Worm (Caenorhabditis elegans): ENCODE results near the gene Y39E4B.13.

Gene Y39E4B.13

DNA sequence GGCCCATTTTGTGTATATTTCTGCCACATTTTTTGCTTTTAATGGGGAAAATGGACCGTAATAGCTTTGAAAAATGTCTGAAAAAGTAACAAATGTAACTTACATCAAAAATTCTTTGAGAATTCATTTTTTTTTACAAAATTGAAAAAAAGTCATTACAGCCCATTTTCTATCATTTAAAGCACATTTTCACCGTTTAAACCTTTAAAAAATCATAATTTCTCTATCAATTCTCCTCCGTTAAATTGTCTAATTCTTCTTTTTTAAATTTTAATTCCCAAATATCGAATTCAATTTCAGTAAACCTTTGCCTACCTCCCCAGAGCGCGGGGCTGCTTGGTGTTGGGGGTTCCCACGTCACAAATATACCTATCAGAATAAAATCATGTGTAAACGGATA, 16.4 kb downstream of the Y39E4B.13 start, which contains the start of gene dhhc-8:
Gene dhhc-8, plus strand, starts transcription at position 301 of the 400 bp plus-strand sequence.
- TF ChIP-seq mdl-1 (tag; optimal IDR thresholded peaks at IDR 0.05) (no peak), egl-27 (tag; optimal IDR thresholded peaks at IDR 0.05) (no peak), unc-39 (tag; optimal IDR thresholded peaks at IDR 0.05) (no peak), snpc-4 (tag; optimal IDR thresholded peaks at IDR 0.05) (no peak), pqm-1 (tag; optimal IDR thresholded peaks at IDR 0.05) (no peak), ztf-4 (tag; optimal IDR thresholded peaks at IDR 0.05) (no peak), lin-39 (tag; optimal IDR thresholded peaks at IDR 0.05) (no peak), jun-1 (tag; optimal IDR thresholded peaks at IDR 0.05) (no peak)

DNA sequence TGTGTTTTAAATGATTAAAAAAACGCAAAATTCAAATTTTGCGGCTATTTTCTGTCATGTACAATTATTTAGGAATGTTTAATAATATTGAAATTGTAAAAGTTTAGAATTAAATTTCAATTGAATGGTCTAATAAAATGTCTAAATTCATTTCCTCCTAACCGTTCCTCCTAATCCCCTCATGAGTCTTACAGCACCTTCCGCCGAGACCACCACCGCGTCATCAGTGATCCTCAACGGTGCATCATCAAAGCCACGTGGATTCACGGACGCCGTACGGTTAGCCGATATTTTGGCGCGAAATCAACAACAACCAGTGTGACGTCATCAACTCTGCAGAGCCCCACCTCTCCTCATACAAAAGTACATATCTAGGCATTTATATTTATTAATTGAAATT, 27.5 kb downstream of the Y39E4B.13 start:
- TF ChIP-seq egl-27 (tag; optimal IDR thresholded peaks at IDR 0.05) = no peak
- no peak for TF ChIP-seq mml-1 (tag; optimal IDR thresholded peaks at IDR 0.05)
- TF ChIP-seq ceh-28 (tag; optimal IDR thresholded peaks at IDR 0.05) = no peak
- TF ChIP-seq fkh-2 (tag; optimal IDR thresholded peaks at IDR 0.05) = no peak
- no peak for TF ChIP-seq nhr-76 (tag; optimal IDR thresholded peaks at IDR 0.05)
- no peak for TF ChIP-seq elt-3 (tag; optimal IDR thresholded peaks at IDR 0.05)
- no peak for TF ChIP-seq ceh-9 (tag; optimal IDR thresholded peaks at IDR 0.05)
- no peak for TF ChIP-seq eor-1 (tag; optimal IDR thresholded peaks at IDR 0.05)
- no peak for TF ChIP-seq nhr-237 (tag; optimal IDR thresholded peaks at IDR 0.05)
- TF ChIP-seq jun-1 (tag; optimal IDR thresholded peaks at IDR 0.05) = no peak
- TF ChIP-seq ama-1 (optimal IDR thresholded peaks at IDR 0.05) = no peak
- TF ChIP-seq ztf-4 (tag; optimal IDR thresholded peaks at IDR 0.05) = no peak
- TF ChIP-seq hmg-11 (tag; optimal IDR thresholded peaks at IDR 0.05) = no peak

DNA sequence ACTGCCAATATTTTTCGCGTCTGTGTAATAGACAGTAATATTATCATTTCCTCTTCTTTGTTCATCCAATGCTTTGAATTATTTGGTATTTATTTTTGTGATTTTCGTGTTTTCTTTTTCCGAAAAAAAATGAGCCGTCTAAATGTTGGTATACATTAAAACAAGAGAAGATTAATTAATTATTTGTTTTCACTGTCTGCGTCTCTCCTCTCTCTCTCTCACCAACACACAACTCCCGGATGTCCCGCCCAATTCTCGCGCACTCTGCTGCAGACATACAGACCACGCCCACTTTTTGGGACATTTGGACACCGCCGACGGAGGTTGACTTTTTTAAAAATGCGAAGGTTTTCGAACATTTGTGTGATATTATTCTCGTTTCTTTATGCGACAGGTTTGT, 28.6 kb downstream of the Y39E4B.13 start, which contains the start of gene zig-8:
Gene zig-8, plus strand, starts transcription at position 301 of the 400 bp plus-strand sequence.
- TF ChIP-seq nfya-1 (tag; optimal IDR thresholded peaks at IDR 0.05; ENCODE audit: insufficient read depth) = peak; percentile 33
- no peak for TF ChIP-seq ztf-4 (tag; optimal IDR thresholded peaks at IDR 0.05)

DNA sequence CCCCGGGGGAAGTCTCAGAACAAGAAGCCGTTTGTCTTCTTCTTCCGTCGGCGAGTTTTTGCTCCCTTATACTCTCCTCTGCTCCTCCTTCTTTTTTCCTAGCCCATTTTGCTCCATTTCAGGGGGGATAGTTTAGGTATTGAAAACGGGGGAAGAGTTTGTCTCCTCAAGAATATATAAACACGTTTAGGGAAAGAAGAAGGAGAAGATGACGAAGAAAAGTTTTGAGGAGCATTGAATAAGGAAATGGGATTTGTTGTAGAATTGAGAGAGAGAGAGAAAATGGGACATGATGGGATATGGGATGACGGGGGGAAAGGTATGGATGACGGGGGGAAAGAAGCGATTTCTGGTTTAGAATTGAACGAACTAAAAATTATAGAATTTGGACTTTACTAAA, 32.5 kb downstream of the Y39E4B.13 start:
- peak; percentile 69 for TF ChIP-seq fkh-10 (GFP tag; optimal IDR thresholded peaks at IDR 0.05)
- TF ChIP-seq nfya-1 (tag; optimal IDR thresholded peaks at IDR 0.05; ENCODE audit: insufficient read depth) = peak; percentile 5
- no peak for TF ChIP-seq ztf-11 (tag; optimal IDR thresholded peaks at IDR 0.05)
- no peak for TF ChIP-seq sea-2 (GFP tag; optimal IDR thresholded peaks at IDR 0.05)

DNA sequence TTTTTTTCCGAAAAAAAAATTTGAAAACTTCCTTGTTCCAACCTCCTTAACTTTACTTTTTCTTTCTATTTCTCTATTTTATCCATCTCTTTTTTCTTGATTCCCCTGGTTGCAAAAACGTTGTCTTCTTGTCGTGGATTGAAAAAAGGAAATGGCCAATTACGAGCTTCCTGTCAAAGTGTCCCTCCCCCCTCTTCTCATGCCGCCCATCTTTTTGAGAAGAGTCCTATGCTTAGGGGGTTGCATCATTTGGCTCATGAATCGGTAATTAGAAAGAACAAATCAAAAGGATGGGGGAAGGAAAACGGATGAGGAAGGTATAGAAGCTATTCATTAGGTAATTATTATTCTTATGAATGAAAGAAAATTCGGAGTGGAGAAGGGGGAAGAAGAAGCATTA, 36.2 kb downstream of the Y39E4B.13 start:
- TF ChIP-seq nfya-1 (tag; optimal IDR thresholded peaks at IDR 0.05; ENCODE audit: insufficient read depth) (peak; percentile 21), fos-1 (tag; optimal IDR thresholded peaks at IDR 0.05) (no peak)

DNA sequence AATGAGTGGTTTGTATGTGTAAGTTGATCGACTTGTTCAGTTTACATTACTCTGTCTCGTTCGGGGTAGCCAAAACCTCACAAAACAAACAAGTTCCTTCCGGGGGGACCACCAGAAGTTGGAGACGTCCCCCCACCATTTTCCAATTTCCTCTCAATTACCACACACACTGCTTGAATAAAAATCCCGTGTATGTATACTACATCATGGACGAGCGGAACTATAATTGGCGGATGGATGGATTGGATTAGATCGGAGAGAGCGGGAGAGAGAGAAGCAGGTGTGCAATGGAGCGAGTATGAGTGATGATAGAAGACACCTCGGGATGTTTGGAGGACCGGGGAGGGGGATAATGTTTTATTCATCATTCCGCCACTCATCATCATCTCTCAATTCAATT, 40.3 kb downstream of the Y39E4B.13 start:
- TF ChIP-seq nhr-237 (tag; optimal IDR thresholded peaks at IDR 0.05) (no peak), nfya-1 (tag; optimal IDR thresholded peaks at IDR 0.05; ENCODE audit: insufficient read depth) (peak; percentile 11)

DNA sequence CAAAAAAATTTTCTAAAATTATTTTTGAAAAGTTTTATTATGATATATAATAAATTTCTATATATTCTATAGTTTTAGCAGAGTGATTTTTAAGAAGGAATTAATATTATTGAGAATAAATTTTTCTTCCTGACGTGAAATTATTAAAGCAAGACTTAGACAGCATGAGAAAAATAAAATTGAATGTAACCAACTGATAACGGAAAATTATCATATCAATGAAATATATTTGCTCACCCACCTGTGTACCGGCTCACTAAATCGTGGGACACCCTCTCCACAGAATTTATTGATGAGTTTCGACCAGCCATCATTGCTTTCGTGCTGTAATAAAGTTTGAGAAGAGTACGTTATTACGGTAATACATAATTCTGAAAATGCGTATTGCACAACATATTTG, 48.4 kb downstream of the Y39E4B.13 start, which contains the start of gene bre-2:
Gene bre-2, minus strand, starts transcription at position 326 of the 400 bp plus-strand sequence.
- TF ChIP-seq unc-62 (GFP tag; optimal IDR thresholded peaks at IDR 0.05) (no peak), ama-1 (optimal IDR thresholded peaks at IDR 0.05) (no peak), tbx-2 (tag; optimal IDR thresholded peaks at IDR 0.05) (no peak), pha-4 (tag; optimal IDR thresholded peaks at IDR 0.05) (peak; percentile 25), ceh-82 (tag; optimal IDR thresholded peaks at IDR 0.05) (no peak), skn-1 (tag; optimal IDR thresholded peaks at IDR 0.05) (no peak), ceh-28 (tag; optimal IDR thresholded peaks at IDR 0.05) (no peak), ztf-4 (tag; optimal IDR thresholded peaks at IDR 0.05) (no peak), egl-27 (tag; optimal IDR thresholded peaks at IDR 0.05) (no peak), nhr-12 (tag; optimal IDR thresholded peaks at IDR 0.05) (no peak), fkh-10 (GFP tag; optimal IDR thresholded peaks at IDR 0.05) (no peak), nhr-67 (tag; optimal IDR thresholded peaks at IDR 0.05) (no peak), elt-2 (tag; optimal IDR thresholded peaks at IDR 0.05) (peak; percentile 58)

Measured in whole organism, L3 larva.